Fruit fly (Drosophila melanogaster): Measurements from ENCODE around the gene KaiR1D.
A peak's percentile ranks its signal among the peaks of the same experiment; 100 is the strongest.

KaiR1D gene

DNA sequence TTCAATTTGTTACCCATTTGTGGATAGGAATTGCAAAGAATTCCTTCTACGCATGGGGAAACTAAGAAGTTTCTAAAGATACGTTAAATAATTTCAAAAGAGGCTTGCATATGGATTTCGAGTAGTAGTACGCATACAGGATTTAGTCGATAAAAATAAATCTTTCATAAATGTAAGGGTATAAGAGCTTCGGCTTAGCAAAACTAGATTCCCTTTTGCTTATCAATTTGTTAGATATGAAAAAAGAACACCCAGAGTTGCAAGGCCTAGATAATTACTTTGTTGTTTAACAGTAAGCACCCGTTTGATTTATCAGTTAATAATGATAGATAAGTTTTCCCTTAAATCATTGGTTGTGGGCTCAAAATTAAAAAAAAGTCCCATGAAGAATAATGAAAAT, 20.5 kb downstream of the KaiR1D start (continued):
- TF ChIP-seq CG3995 (GFP tag; optimal IDR thresholded peaks at IDR 0.05) (no peak), Mad (GFP tag; optimal IDR thresholded peaks at IDR 0.05) (no peak), CG18764 (GFP tag; optimal IDR thresholded peaks at IDR 0.05) (no peak), nau (GFP tag; optimal IDR thresholded peaks at IDR 0.05) (no peak), Mes4 (GFP tag; optimal IDR thresholded peaks at IDR 0.05) (no peak), CG8281 (tag; optimal IDR thresholded peaks at IDR 0.05) (no peak), Atf-2 (GFP tag; optimal IDR thresholded peaks at IDR 0.05) (no peak), CG6654 (GFP tag; optimal IDR thresholded peaks at IDR 0.05) (no peak), tna (GFP tag; IDR thresholded peaks at IDR 0.05; ENCODE audit: partially characterized antibody) (no peak), CG10462 (GFP tag; optimal IDR thresholded peaks at IDR 0.05) (no peak), CG17568 (GFP tag; optimal IDR thresholded peaks at IDR 0.05) (no peak), tgo (GFP tag; IDR thresholded peaks at IDR 0.05) (no peak; the same call in 2 of the 3 replicates), CG10431 (GFP tag; optimal IDR thresholded peaks at IDR 0.05) (no peak), CG10267 (tag; optimal IDR thresholded peaks at IDR 0.05) (no peak), Hsf (GFP tag; optimal IDR thresholded peaks at IDR 0.05) (no peak), Hr3 (GFP tag; optimal IDR thresholded peaks at IDR 0.05) (no peak), CG34224 (GFP tag; IDR thresholded peaks at IDR 0.05; ENCODE audit: partially characterized antibody) (no peak), wdn (GFP tag; IDR thresholded peaks at IDR 0.05) (no peak), CG15696 (tag; optimal IDR thresholded peaks at IDR 0.05) (no peak), Poxn (GFP tag; IDR thresholded peaks at IDR 0.05) (no peak), cato (GFP tag; optimal IDR thresholded peaks at IDR 0.05; ENCODE audit: borderline replicate concordance) (no peak), CG11456 (GFP tag; IDR thresholded peaks at IDR 0.05) (no peak), CG12942 (GFP tag; optimal IDR thresholded peaks at IDR 0.05) (no peak), fru (optimal IDR thresholded peaks at IDR 0.05) (no peak), CG16813 (GFP tag; IDR thresholded peaks at IDR 0.05; ENCODE audit: partially characterized antibody) (no peak)

DNA sequence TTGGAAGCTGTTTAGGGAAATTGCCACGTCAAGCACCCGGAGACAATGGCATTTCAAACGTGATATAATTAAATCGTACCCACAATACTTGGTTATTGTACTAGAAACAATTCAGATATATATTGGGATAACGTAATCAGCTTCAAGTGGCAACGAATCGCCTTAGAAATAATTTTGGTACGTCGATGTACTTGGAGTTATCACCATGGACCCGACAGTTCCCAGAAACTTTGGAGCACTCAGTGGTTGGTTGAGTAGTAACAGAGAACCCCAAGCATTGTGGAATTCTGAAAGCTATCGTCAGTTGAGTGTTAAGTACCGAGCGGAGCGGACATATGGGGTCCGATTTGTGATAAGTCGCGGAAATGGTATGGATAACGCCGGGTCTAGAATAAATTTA, 24.2 kb downstream of the KaiR1D start, which contains the start of gene CG15695:
CG15695 (plus strand) TSS at position 301 of the 400 bp plus-strand sequence.
- TF ChIP-seq dysf (GFP tag; IDR thresholded peaks at IDR 0.05) (no peak), CG14667 (GFP tag; IDR thresholded peaks at IDR 0.05) (no peak), repo (GFP tag; optimal IDR thresholded peaks at IDR 0.05) (no peak), ems (GFP tag; optimal IDR thresholded peaks at IDR 0.05) (no peak)

DNA sequence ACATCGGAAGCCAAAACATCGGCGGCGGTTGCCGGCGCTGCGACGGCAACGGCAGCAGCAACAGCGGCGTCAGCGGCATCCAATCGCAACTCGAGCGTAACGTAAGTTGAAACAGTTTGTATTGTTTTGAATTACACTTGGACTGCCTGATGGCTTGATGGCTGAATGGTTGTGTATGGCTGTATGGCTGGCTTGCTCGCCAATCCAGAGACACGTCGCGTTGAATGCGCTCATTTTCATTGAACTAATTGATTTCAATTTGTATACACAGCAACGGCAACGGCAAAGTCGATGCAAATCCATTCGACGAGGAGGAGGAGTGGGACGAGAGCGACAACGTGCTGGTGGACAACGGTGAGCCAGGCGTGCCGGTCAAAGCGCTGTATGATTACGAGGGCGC, 27.2 kb downstream of the KaiR1D start:
- TF ChIP-seq jing (GFP tag; optimal IDR thresholded peaks at IDR 0.05) (no peak), CG30403 (GFP tag; optimal IDR thresholded peaks at IDR 0.05) (no peak), Nf-YC (tag; optimal IDR thresholded peaks at IDR 0.05) (peak; percentile 77), CG3065 (GFP tag; optimal IDR thresholded peaks at IDR 0.05) (no peak), chinmo (GFP tag; IDR thresholded peaks at IDR 0.05; ENCODE audit: partially characterized antibody) (peak; percentile 60; the same call in 1 of the 4 replicates), Adf1 (GFP tag; IDR thresholded peaks at IDR 0.05) (peak; percentile 71), CG1602 (GFP tag; optimal IDR thresholded peaks at IDR 0.05) (no peak), CG11504 (tag; optimal IDR thresholded peaks at IDR 0.05) (no peak), Med (GFP tag) (peak; percentile 27)

DNA sequence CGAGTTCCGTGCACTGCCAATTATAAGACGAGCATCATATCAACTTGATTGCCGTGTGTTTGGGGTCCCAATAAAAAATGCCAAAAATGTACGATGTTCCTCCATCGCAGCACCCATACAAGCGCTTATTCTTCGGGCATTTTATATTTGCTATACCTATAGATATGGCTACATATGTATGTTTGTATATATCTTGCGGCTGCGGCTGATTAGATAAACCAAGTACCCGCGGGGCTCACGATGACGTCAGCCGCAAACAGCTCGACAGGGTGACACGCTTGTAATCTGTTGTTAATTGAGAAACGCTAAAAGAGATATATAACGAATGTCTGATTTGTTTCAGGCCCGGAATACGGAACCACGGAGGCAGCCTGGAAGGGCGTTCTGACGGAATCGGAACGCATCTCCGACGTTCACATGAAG, 28.8 kb downstream of the KaiR1D start:
- TF ChIP-seq CG13424 (tag; optimal IDR thresholded peaks at IDR 0.05) (no peak), CG12236 (GFP tag; optimal IDR thresholded peaks at IDR 0.05) (no peak), wor (GFP tag; IDR thresholded peaks at IDR 0.05) (no peak), Rfx (GFP tag; IDR thresholded peaks at IDR 0.05) (peak; percentile 25), wdn (GFP tag; IDR thresholded peaks at IDR 0.05) (0 out of 2 replicates have a peak, but pooled peaks have one; percentile 19), CG34376 (GFP tag; optimal IDR thresholded peaks at IDR 0.05) (peak; percentile 62), nau (GFP tag; optimal IDR thresholded peaks at IDR 0.05) (peak; percentile 0), row (GFP tag; IDR thresholded peaks at IDR 0.05) (peak; percentile 36; the same call in 1 of the 3 replicates), Blimp-1 (GFP tag; optimal IDR thresholded peaks at IDR 0.05) (no peak), eve (GFP tag; optimal IDR thresholded peaks at IDR 0.05) (peak in 1 of 2 experiments; percentile 2), CG9932 (GFP tag; IDR thresholded peaks at IDR 0.05) (peak; percentile 22; the same call in 1 of the 2 replicates), CG10565 (GFP tag; optimal IDR thresholded peaks at IDR 0.05) (no peak), emc (GFP tag; optimal IDR thresholded peaks at IDR 0.05) (no peak), HLHmδ (GFP tag; optimal IDR thresholded peaks at IDR 0.05) (no peak)

Data from whole organism, embryonic.